Fruit fly (Drosophila melanogaster) whole organism, embryonic: ENCODE results near the gene CG4332.
A peak's percentile ranks its signal among the peaks of the same experiment; 100 is the strongest.

ENCODE experiments used
- CG10979 ChIP-seq: fragments of 200-800 bp; sonication (Bioruptor generic); optimal IDR thresholded peaks from 2 replicates; lab custom pipeline; 2018; ENCODE audit warnings: missing biosample characterization, mild to moderate bottlenecking, missing genetic modification characterization, moderate library complexity
- CG12071 ChIP-seq: fragments of 200-800 bp; sonication (Bioruptor generic); optimal IDR thresholded peaks from 3 replicates; lab custom pipeline; 2018; ENCODE audit warnings: missing biosample characterization, mild to moderate bottlenecking, missing genetic modification characterization
- CG12391 ChIP-seq: fragments of 200-800 bp; sonication (Bioruptor generic); optimal IDR thresholded peaks from 3 replicates; lab custom pipeline; 2018; ENCODE audit warnings: missing biosample characterization, mild to moderate bottlenecking, missing genetic modification characterization, moderate library complexity
- CG13287 ChIP-seq: fragments of 200-800 bp; sonication (Bioruptor generic); IDR thresholded peaks from 2 replicates; pipeline ENCODE4 v1.3.6; 2022; ENCODE audit warnings: missing biosample characterization, missing genetic modification characterization; ENCODE audit not compliant: partially characterized antibody
- CG13624 ChIP-seq: fragments of 200-800 bp; sonication (Bioruptor generic); optimal IDR thresholded peaks from 2 replicates; lab custom pipeline; 2016; ENCODE audit warnings: missing biosample characterization, missing genetic modification characterization
- CG15011 ChIP-seq: fragments of 200-800 bp; sonication (Bioruptor generic); optimal IDR thresholded peaks from 3 replicates; lab custom pipeline; 2018; ENCODE audit warnings: missing biosample characterization, mild to moderate bottlenecking, missing genetic modification characterization
- CG17359 ChIP-seq: fragments of 200-800 bp; sonication (Bioruptor generic); optimal IDR thresholded peaks from 3 replicates; lab custom pipeline; 2018; ENCODE audit warnings: missing biosample characterization, mild to moderate bottlenecking, missing genetic modification characterization, moderate library complexity
- CG9609 ChIP-seq: fragments of 200-800 bp; sonication (Bioruptor generic); optimal IDR thresholded peaks from 3 replicates; lab custom pipeline; 2016; ENCODE audit warnings: missing biosample characterization, missing genetic modification characterization
- CG9817 ChIP-seq: fragments of 200-800 bp; sonication (Bioruptor generic); optimal IDR thresholded peaks from 2 replicates; lab custom pipeline; 2018; ENCODE audit warnings: missing biosample characterization, mild to moderate bottlenecking, missing genetic modification characterization, moderate library complexity
- CG9876 ChIP-seq: fragments of 200-800 bp; sonication (Bioruptor generic); optimal IDR thresholded peaks from 2 replicates; lab custom pipeline; 2016; ENCODE audit warnings: missing biosample characterization, missing genetic modification characterization
- Chrac-16 ChIP-seq: fragments of 200-800 bp; sonication (Bioruptor generic); optimal IDR thresholded peaks from 3 replicates; lab custom pipeline; 2016; ENCODE audit warnings: missing biosample characterization, missing genetic modification characterization
- Deaf1 ChIP-seq: fragments of 200-800 bp; optimal IDR thresholded peaks from 3 replicates; lab custom pipeline; 2019; ENCODE audit warnings: missing biosample characterization, mild to moderate bottlenecking, missing genetic modification characterization, moderate library complexity
- Dll ChIP-seq: fragments of 200-800 bp; sonication (Bioruptor generic); IDR thresholded peaks from 4 replicates; pipeline ENCODE4 v1.3.6; 2022; ENCODE audit warnings: missing biosample characterization, missing genetic modification characterization; ENCODE audit not compliant: partially characterized antibody
- Eip74EF ChIP-seq, 2 experiments: fragments of 200-800 bp in 1 of 2; fragments of >200 bp in 1 of 2; sonication (Bioruptor generic) in 1 of 2; optimal IDR thresholded peaks; 2 replicates each; lab custom pipeline; 2017 to 2019; ENCODE audit warnings: missing biosample characterization in 2 of 2, missing genetic modification characterization in 2 of 2, mild to moderate bottlenecking in 1 of 2, moderate library complexity in 1 of 2
- Ets97D ChIP-seq: fragments of 200-800 bp; sonication (Bioruptor generic); optimal IDR thresholded peaks from 3 replicates; lab custom pipeline; 2016; ENCODE audit warnings: missing biosample characterization, missing genetic modification characterization
- Gsc ChIP-seq: fragments of 200-800 bp; sonication (Bioruptor generic); IDR thresholded peaks from 2 replicates; pipeline ENCODE4 v1.3.6; 2022; ENCODE audit warnings: missing biosample characterization, missing genetic modification characterization
- HLHmδ ChIP-seq: fragments of 200-800 bp; sonication (Bioruptor generic); optimal IDR thresholded peaks from 2 replicates; lab custom pipeline; 2018; ENCODE audit warnings: missing biosample characterization, mild to moderate bottlenecking, missing genetic modification characterization, moderate library complexity
- Hey ChIP-seq: fragments of 200-800 bp; sonication (Bioruptor generic); optimal IDR thresholded peaks from 3 replicates; lab custom pipeline; 2018; ENCODE audit warnings: missing biosample characterization, mild to moderate bottlenecking, missing genetic modification characterization
- HmgZ ChIP-seq: fragments of 200-800 bp; sonication (Bioruptor generic); optimal IDR thresholded peaks from 2 replicates; lab custom pipeline; 2018; ENCODE audit warnings: missing biosample characterization, mild to moderate bottlenecking, missing genetic modification characterization
- Hmr ChIP-seq: fragments of 200-800 bp; sonication (Bioruptor generic); optimal IDR thresholded peaks from 3 replicates; lab custom pipeline; 2017; ENCODE audit warnings: mild to moderate bottlenecking, missing biosample characterization, missing genetic modification reagents, missing genetic modification characterization
- Hr3 ChIP-seq: fragments of 200-800 bp; sonication (Bioruptor generic); optimal IDR thresholded peaks from 3 replicates; lab custom pipeline; 2016; ENCODE audit warnings: missing biosample characterization, missing genetic modification characterization
- NC2β ChIP-seq: fragments of 200-800 bp; sonication (Bioruptor generic); optimal IDR thresholded peaks from 2 replicates; lab custom pipeline; 2016; ENCODE audit warnings: missing biosample characterization, missing genetic modification characterization
- Neu2 ChIP-seq: fragments of 200-800 bp; sonication (Bioruptor generic); optimal IDR thresholded peaks from 3 replicates; lab custom pipeline; 2016; ENCODE audit warnings: missing biosample characterization, missing genetic modification characterization, borderline replicate concordance
- Oli ChIP-seq: fragments of 200-800 bp; sonication (Bioruptor generic); optimal IDR thresholded peaks from 2 replicates; lab custom pipeline; 2018; ENCODE audit warnings: missing biosample characterization, mild to moderate bottlenecking, missing genetic modification characterization, moderate library complexity
- Spps ChIP-seq: fragments of 200-800 bp; sonication (Bioruptor generic); optimal IDR thresholded peaks from 2 replicates; lab custom pipeline; 2018; ENCODE audit warnings: missing biosample characterization, mild to moderate bottlenecking, missing genetic modification characterization
- Sry-β ChIP-seq: fragments of 200-800 bp; sonication (Bioruptor generic); optimal IDR thresholded peaks from 2 replicates; lab custom pipeline; 2018; ENCODE audit warnings: missing biosample characterization, mild to moderate bottlenecking, missing genetic modification characterization, moderate library complexity
- Trl ChIP-seq, 3 experiments: fragments of >200 bp in 2 of 3; fragments of 200-800 bp in 1 of 3; sonication (Bioruptor generic) in 1 of 3; optimal IDR thresholded peaks; 2 replicates in 1 of 3; 3 replicates in 2 of 3; lab custom pipeline; 2016 to 2017; ENCODE audit warnings: missing biosample characterization in 1 of 3, missing genetic modification characterization in 1 of 3
- Usf ChIP-seq: fragments of 200-800 bp; sonication (Bioruptor generic); optimal IDR thresholded peaks from 2 replicates; lab custom pipeline; 2017; ENCODE audit warnings: missing genotype, missing biosample characterization, missing genetic modification characterization
- ase ChIP-seq: fragments of 200-800 bp; sonication (Bioruptor generic); IDR thresholded peaks from 3 replicates; pipeline ENCODE4 v1.3.6; 2022; ENCODE audit warnings: missing biosample characterization, missing genetic modification characterization
- az2 ChIP-seq: fragments of 200-800 bp; sonication (Bioruptor generic); optimal IDR thresholded peaks from 3 replicates; lab custom pipeline; 2016; ENCODE audit warnings: missing biosample characterization, missing genetic modification characterization
- bab2 ChIP-seq: fragments of 200-800 bp; sonication (Bioruptor generic); optimal IDR thresholded peaks from 2 replicates; lab custom pipeline; 2016; ENCODE audit warnings: missing biosample characterization, missing genetic modification characterization
- ewg ChIP-seq: fragments of 200-800 bp; sonication (Bioruptor generic); optimal IDR thresholded peaks from 3 replicates; lab custom pipeline; 2017; ENCODE audit warnings: mild to moderate bottlenecking, missing biosample characterization, missing genetic modification reagents, missing genetic modification characterization
- grn ChIP-seq: fragments of 200-800 bp; sonication (Bioruptor generic); optimal IDR thresholded peaks from 3 replicates; lab custom pipeline; 2017; ENCODE audit warnings: missing biosample characterization, missing genetic modification characterization
- insv ChIP-seq, 2 experiments: fragments of 200-800 bp; sonication (Bioruptor generic); optimal IDR thresholded peaks; 3 replicates each; lab custom pipeline; 2016 to 2018; ENCODE audit warnings: missing biosample characterization in 2 of 2, missing genetic modification characterization in 2 of 2
- knrl ChIP-seq: fragments of 200-800 bp; sonication (Bioruptor generic); IDR thresholded peaks from 3 replicates; pipeline ENCODE4 v1.3.6; 2022; ENCODE audit warnings: missing biosample characterization, missing genetic modification characterization; ENCODE audit not compliant: partially characterized antibody
- lov ChIP-seq, 2 experiments: fragments of 200-800 bp in 1 of 2; fragments of >200 bp in 1 of 2; sonication (Bioruptor generic) in 1 of 2; IDR thresholded peaks in 1 of 2; optimal IDR thresholded peaks in 1 of 2; 2 replicates in 1 of 2; 3 replicates in 1 of 2; pipeline versions ENCODE4 v1.3.6 to Lab custom; 2017 to 2022; ENCODE audit warnings: missing biosample characterization in 1 of 2, missing genetic modification characterization in 1 of 2
- mld ChIP-seq: fragments of 200-800 bp; sonication (Bioruptor generic); IDR thresholded peaks from 3 replicates; pipeline ENCODE4 v1.3.6; 2022; ENCODE audit warnings: missing biosample characterization, missing genetic modification characterization; ENCODE audit not compliant: partially characterized antibody
- nerfin-2 ChIP-seq: fragments of 200-800 bp; sonication (Bioruptor generic); IDR thresholded peaks from 2 replicates; pipeline ENCODE4 v1.3.6; 2022; ENCODE audit warnings: missing biosample characterization, missing genetic modification characterization; ENCODE audit not compliant: partially characterized antibody
- nom ChIP-seq: fragments of 200-800 bp; sonication (Bioruptor generic); optimal IDR thresholded peaks from 2 replicates; lab custom pipeline; 2017; ENCODE audit warnings: missing biosample characterization, missing genetic modification characterization, mild to moderate bottlenecking, moderate library complexity, missing genetic modification reagents
- otp ChIP-seq: fragments of 200-800 bp; sonication (Bioruptor generic); IDR thresholded peaks from 3 replicates; pipeline ENCODE4, ENCODE4 v1.3.6; 2022; ENCODE audit warnings: missing biosample characterization, missing genetic modification characterization
- p53 ChIP-seq: fragments of 200-800 bp; sonication (Bioruptor generic); optimal IDR thresholded peaks from 2 replicates; lab custom pipeline; 2016; ENCODE audit warnings: missing biosample characterization, missing genetic modification characterization
- phol ChIP-seq: fragments of 200-800 bp; sonication (Bioruptor generic); optimal IDR thresholded peaks from 3 replicates; lab custom pipeline; 2018; ENCODE audit warnings: missing biosample characterization, mild to moderate bottlenecking, missing genetic modification characterization, moderate library complexity
- prd ChIP-seq, 3 experiments: fragments of >200 bp in 2 of 3; fragments of 200-800 bp in 1 of 3; sonication (Bioruptor generic) in 1 of 3; optimal IDR thresholded peaks in 2 of 3; IDR thresholded peaks in 1 of 3; 2 replicates in 2 of 3; 3 replicates in 1 of 3; pipeline versions ENCODE4 v1.3.6 to Lab custom; 2017 to 2022; ENCODE audit warnings: missing biosample characterization in 1 of 3, missing genetic modification characterization in 1 of 3
- psq ChIP-seq: fragments of 200-800 bp; sonication (Bioruptor generic); optimal IDR thresholded peaks from 2 replicates; lab custom pipeline; 2017; ENCODE audit warnings: missing biosample characterization, missing genetic modification characterization
- sisA ChIP-seq: fragments of 200-800 bp; sonication (Bioruptor generic); IDR thresholded peaks from 2 replicates; pipeline ENCODE4 v1.3.6; 2022; ENCODE audit warnings: missing biosample characterization, missing genetic modification characterization
- tio ChIP-seq: fragments of 200-800 bp; sonication (Bioruptor generic); optimal IDR thresholded peaks from 2 replicates; lab custom pipeline; 2017; ENCODE audit warnings: missing biosample characterization, missing genetic modification characterization, inconsistent platforms
- unc-4 ChIP-seq: fragments of 200-800 bp; sonication (Bioruptor generic); IDR thresholded peaks from 2 replicates; pipeline ENCODE4 v1.3.6; 2022; ENCODE audit warnings: missing biosample characterization, missing genetic modification characterization; ENCODE audit not compliant: partially characterized antibody

Gene CG4332

dm6 chrX:13112238-13112829 lies 42.5 kb upstream of the CG4332 start, which contains the start of gene Chpf (continued):
- TF ChIP-seq Hmr: no peak
- peak in 1 of 2 experiments; percentile 10 for TF ChIP-seq Trl (optimal IDR thresholded peaks at IDR 0.05; lab: Kevin White, UChicago)
- no peak for TF ChIP-seq Trl (GFP tag; optimal IDR thresholded peaks at IDR 0.05; lab: Kevin White, UChicago)
- TF ChIP-seq CG12071 (GFP tag; lab: Kevin White, UChicago): no peak
- no peak for TF ChIP-seq tio (GFP tag; lab: Kevin White, UChicago)
- TF ChIP-seq CG9876 (GFP tag; lab: Kevin White, UChicago): no peak
- no peak for TF ChIP-seq CG12391 (tag; lab: Kevin White, UChicago)
- TF ChIP-seq bab2 (GFP tag; lab: Kevin White, UChicago): peak; percentile 5
- TF ChIP-seq CG10979: no peak
- TF ChIP-seq p53 (GFP tag; lab: Kevin White, UChicago): no peak
- TF ChIP-seq unc-4: peak; percentile 65
- peak; percentile 24 for TF ChIP-seq CG13624
- TF ChIP-seq Eip74EF (GFP tag; optimal IDR thresholded peaks at IDR 0.05; lab: Kevin White, UChicago): no peak
- no peak for TF ChIP-seq CG9817 (tag; lab: Kevin White, UChicago)
- peak; percentile 59; the same call in 2 of the 3 replicates for TF ChIP-seq mld
- no peak for TF ChIP-seq CG15011 (GFP tag; lab: Kevin White, UChicago)
- peak; percentile 83 for TF ChIP-seq knrl (GFP tag; lab: Robert Waterston, UW)
- TF ChIP-seq Deaf1 (tag; lab: Kevin White, UChicago): no peak
- TF ChIP-seq Chrac-16 (GFP tag; lab: Kevin White, UChicago): no peak
- TF ChIP-seq az2: no peak
- no peak for TF ChIP-seq CG9609
- TF ChIP-seq prd (optimal IDR thresholded peaks at IDR 0.05; lab: Kevin White, UChicago): no peak
- TF ChIP-seq prd (GFP tag; IDR thresholded peaks at IDR 0.05; lab: Robert Waterston, UW): peak; percentile 38; the same call in 1 of the 3 replicates
- TF ChIP-seq ase (GFP tag; lab: Robert Waterston, UW): peak; percentile 17; the same call in 1 of the 3 replicates
- peak; percentile 73 for TF ChIP-seq CG13287 (GFP tag; lab: Robert Waterston, UW)
- TF ChIP-seq Gsc (GFP tag; lab: Robert Waterston, UW): no peak
- TF ChIP-seq Hey (tag; lab: Kevin White, UChicago): no peak
- no peak for TF ChIP-seq insv (GFP tag; optimal IDR thresholded peaks at IDR 0.05; lab: Kevin White, UChicago)
- no peak for TF ChIP-seq nom
- no peak for TF ChIP-seq Sry-β (GFP tag; lab: Kevin White, UChicago)
- TF ChIP-seq CG17359 (tag; lab: Kevin White, UChicago): peak; percentile 61
- no peak for TF ChIP-seq HLHmδ
- TF ChIP-seq nerfin-2 (GFP tag; lab: Robert Waterston, UW): peak; percentile 84
- TF ChIP-seq NC2β (GFP tag; lab: Kevin White, UChicago): no peak
- TF ChIP-seq grn: no peak
- no peak for TF ChIP-seq Hr3 (GFP tag; lab: Kevin White, UChicago)
- no peak for TF ChIP-seq HmgZ
- peak; percentile 34 for TF ChIP-seq phol (tag; lab: Kevin White, UChicago)
- TF ChIP-seq sisA (GFP tag; lab: Robert Waterston, UW): no peak
- TF ChIP-seq Usf (GFP tag; lab: Kevin White, UChicago): no peak
- TF ChIP-seq Oli (tag; lab: Kevin White, UChicago): no peak
- TF ChIP-seq Spps: no peak
- peak; percentile 74; the same call in 3 of the 4 replicates for TF ChIP-seq Dll (GFP tag; lab: Robert Waterston, UW)
- no peak for TF ChIP-seq otp
- TF ChIP-seq lov (optimal IDR thresholded peaks at IDR 0.05; lab: Kevin White, UChicago): no peak
- no peak for TF ChIP-seq lov (GFP tag; IDR thresholded peaks at IDR 0.05; lab: Robert Waterston, UW)
- peak; percentile 36 for TF ChIP-seq Ets97D (GFP tag; lab: Kevin White, UChicago)
- no peak for TF ChIP-seq Neu2 (GFP tag; lab: Kevin White, UChicago)
- no peak for TF ChIP-seq ewg
- TF ChIP-seq psq (GFP tag; lab: Kevin White, UChicago): no peak
